Worm (Caenorhabditis elegans) whole organism, L3 larva: ENCODE data around the gene ast-1.
A peak's percentile ranks its signal among the peaks of the same experiment; 100 is the strongest.

Experiments
- R02D3.7 ChIP-seq: fragments of 150-350 bp; optimal IDR thresholded peaks from 2 replicates; lab custom pipeline; 2014; ENCODE audit warnings: missing biosample characterization, missing genetic modification characterization
- ceh-16 ChIP-seq: sonication (generic microtip); optimal IDR thresholded peaks from 2 replicates; lab custom pipeline; 2017; ENCODE audit warnings: missing biosample characterization, missing genetic modification characterization
- ceh-28 ChIP-seq: fragments of 150-350 bp; optimal IDR thresholded peaks from 2 replicates; lab custom pipeline; 2014; ENCODE audit warnings: missing biosample characterization, missing genetic modification reagents, missing genetic modification characterization
- ceh-82 ChIP-seq: fragments of 150-350 bp; optimal IDR thresholded peaks from 2 replicates; lab custom pipeline; 2014; ENCODE audit warnings: missing biosample characterization, missing genetic modification characterization
- ceh-9 ChIP-seq: sonication (generic microtip); optimal IDR thresholded peaks from 2 replicates; lab custom pipeline; 2018; ENCODE audit warnings: missing biosample characterization, missing genetic modification characterization
- daf-12 ChIP-seq: fragments of 150-350 bp; optimal IDR thresholded peaks from 2 replicates; lab custom pipeline; 2014; ENCODE audit warnings: missing biosample characterization, missing genetic modification reagents, missing genetic modification characterization
- egl-27 ChIP-seq: sonication (generic microtip); optimal IDR thresholded peaks from 4 replicates; lab custom pipeline; 2017; ENCODE audit warnings: missing biosample characterization, missing genetic modification reagents, missing genetic modification characterization
- elt-1 ChIP-seq: fragments of 150-350 bp; optimal IDR thresholded peaks from 2 replicates; lab custom pipeline; 2014; ENCODE audit warnings: missing biosample characterization, missing genetic modification characterization
- elt-2 ChIP-seq: sonication (generic microtip); optimal IDR thresholded peaks from 2 replicates; lab custom pipeline; 2016; ENCODE audit warnings: missing genetic modification reagents, mild to moderate bottlenecking, missing genetic modification characterization, missing compliant biosample characterization
- eor-1 ChIP-seq, 2 experiments: fragments of 150-350 bp; optimal IDR thresholded peaks; 2 replicates each; lab custom pipeline; 2014 to 2018; ENCODE audit warnings: missing biosample characterization in 2 of 2, missing genetic modification characterization in 2 of 2
- fkh-10 ChIP-seq: sonication (generic microtip); optimal IDR thresholded peaks from 2 replicates; lab custom pipeline; 2017; ENCODE audit warnings: missing biosample characterization, missing genetic modification reagents, missing genetic modification characterization
- fkh-2 ChIP-seq: fragments of 150-350 bp; optimal IDR thresholded peaks from 2 replicates; lab custom pipeline; 2014; ENCODE audit warnings: missing biosample characterization, missing genetic modification reagents, missing genetic modification characterization
- fos-1 ChIP-seq: fragments of 150-350 bp; optimal IDR thresholded peaks from 2 replicates; lab custom pipeline; 2014; ENCODE audit warnings: missing biosample characterization, missing genetic modification characterization
- hmg-11 ChIP-seq: sonication (generic microtip); optimal IDR thresholded peaks from 2 replicates; lab custom pipeline; 2016; ENCODE audit warnings: missing genetic modification characterization, missing compliant biosample characterization
- lin-15B ChIP-seq: fragments of 150-350 bp; optimal IDR thresholded peaks from 2 replicates; lab custom pipeline; 2014; ENCODE audit warnings: missing biosample characterization, missing genetic modification characterization
- lin-39 ChIP-seq: fragments of 150-350 bp; optimal IDR thresholded peaks from 2 replicates; lab custom pipeline; 2018; ENCODE audit warnings: missing biosample characterization, missing genetic modification reagents, missing genetic modification characterization
- lsy-12 ChIP-seq: sonication (generic microtip); optimal IDR thresholded peaks from 2 replicates; lab custom pipeline; 2016; ENCODE audit warnings: mild to moderate bottlenecking, missing genetic modification characterization, missing compliant biosample characterization
- nhr-11 ChIP-seq: fragments of 150-350 bp; optimal IDR thresholded peaks from 2 replicates; lab custom pipeline; 2014; ENCODE audit warnings: missing biosample characterization, missing genetic modification characterization
- nhr-12 ChIP-seq: fragments of 150-350 bp; optimal IDR thresholded peaks from 2 replicates; lab custom pipeline; 2014; ENCODE audit warnings: missing biosample characterization, missing genetic modification characterization
- nhr-25 ChIP-seq: sonication (generic microtip); optimal IDR thresholded peaks from 2 replicates; lab custom pipeline; 2017; ENCODE audit warnings: missing biosample characterization, missing genetic modification characterization
- nhr-43 ChIP-seq: sonication (generic microtip); optimal IDR thresholded peaks from 2 replicates; lab custom pipeline; 2016; ENCODE audit warnings: mild to moderate bottlenecking, missing genetic modification characterization, missing compliant biosample characterization; ENCODE audit not compliant: poor library complexity, severe bottlenecking
- nhr-76 ChIP-seq: fragments of 150-350 bp; sonication (generic microtip); optimal IDR thresholded peaks from 5 replicates; lab custom pipeline; 2014; ENCODE audit warnings: missing biosample characterization, missing genetic modification characterization
- nhr-77 ChIP-seq: fragments of 150-350 bp; optimal IDR thresholded peaks from 2 replicates; lab custom pipeline; 2014; ENCODE audit warnings: missing biosample characterization, missing genetic modification characterization
- pha-4 ChIP-seq: fragments of 150-350 bp; optimal IDR thresholded peaks from 2 replicates; lab custom pipeline; 2014; ENCODE audit warnings: missing biosample characterization, missing genetic modification reagents, missing genetic modification characterization
- sea-2 ChIP-seq: fragments of 150-350 bp; sonication (generic microtip); optimal IDR thresholded peaks from 4 replicates; lab custom pipeline; 2014; ENCODE audit warnings: missing biosample characterization, missing genetic modification reagents, missing genetic modification characterization
- skn-1 ChIP-seq: fragments of 150-350 bp; optimal IDR thresholded peaks from 2 replicates; lab custom pipeline; 2014; ENCODE audit warnings: missing biosample characterization, missing genetic modification characterization
- snpc-4 ChIP-seq: fragments of 150-350 bp; optimal IDR thresholded peaks from 2 replicates; lab custom pipeline; 2014; ENCODE audit warnings: missing biosample characterization, missing genetic modification characterization
- tbx-2 ChIP-seq: sonication (generic microtip); optimal IDR thresholded peaks from 2 replicates; lab custom pipeline; 2016; ENCODE audit warnings: mild to moderate bottlenecking, missing genetic modification characterization, missing compliant biosample characterization
- unc-39 ChIP-seq: sonication (generic microtip); optimal IDR thresholded peaks from 4 replicates; lab custom pipeline; 2017; ENCODE audit warnings: missing biosample characterization, missing genetic modification characterization
- unc-62 ChIP-seq: fragments of 150-350 bp; sonication (generic microtip); optimal IDR thresholded peaks from 4 replicates; lab custom pipeline; 2014; ENCODE audit warnings: missing biosample characterization, missing genetic modification reagents, missing genetic modification characterization
- ztf-11 ChIP-seq: fragments of 150-350 bp; optimal IDR thresholded peaks from 2 replicates; lab custom pipeline; 2014; ENCODE audit warnings: missing biosample characterization, missing genetic modification characterization
- ztf-4 ChIP-seq: fragments of 150-350 bp; optimal IDR thresholded peaks from 2 replicates; lab custom pipeline; 2014; ENCODE audit warnings: missing biosample characterization, missing genetic modification characterization

The ast-1 gene

ce11 chrII:4125239-4125638 lies 9.9 kb downstream of the ast-1 start:
- no peak for TF ChIP-seq egl-27 (tag; lab: Kevin White, UChicago)
- no peak for TF ChIP-seq skn-1
- no peak for TF ChIP-seq pha-4 (tag; lab: Kevin White, UChicago)

ce11 chrII:4122899-4123298 lies 12.3 kb downstream of the ast-1 start:
- no peak for TF ChIP-seq elt-2 (tag; lab: Kevin White, UChicago)
- TF ChIP-seq nhr-77 (tag; lab: Kevin White, UChicago), result no peak
- TF ChIP-seq unc-39 (tag; lab: Kevin White, UChicago), result no peak
- TF ChIP-seq ztf-4 (tag; lab: Kevin White, UChicago), result no peak
- no peak for TF ChIP-seq nhr-76
- no peak for TF ChIP-seq snpc-4 (tag; lab: Kevin White, UChicago)
- no peak for TF ChIP-seq egl-27 (tag; lab: Kevin White, UChicago)
- TF ChIP-seq ceh-9, result no peak
- TF ChIP-seq unc-62 (GFP tag; lab: Kevin White, UChicago), result no peak
- TF ChIP-seq nhr-25, result no peak

ce11 chrII:4118508-4118907 lies 16.7 kb downstream of the ast-1 start:
- TF ChIP-seq ceh-82, result no peak
- no peak for TF ChIP-seq nhr-43 (tag; lab: Kevin White, UChicago)
- no peak for TF ChIP-seq unc-62 (GFP tag; lab: Kevin White, UChicago)
- TF ChIP-seq nhr-11, result no peak
- TF ChIP-seq pha-4 (tag; lab: Kevin White, UChicago), result no peak
- no peak for TF ChIP-seq lin-39 (tag; lab: Kevin White, UChicago)
- TF ChIP-seq lin-15B (tag; lab: Kevin White, UChicago), result no peak
- TF ChIP-seq egl-27 (tag; lab: Kevin White, UChicago), result no peak
- TF ChIP-seq ceh-28 (tag; lab: Kevin White, UChicago), result no peak
- no peak for TF ChIP-seq sea-2 (GFP tag; lab: Kevin White, UChicago)
- no peak for TF ChIP-seq tbx-2 (tag; lab: Kevin White, UChicago)

- TF ChIP-seq lin-39 (tag; lab: Kevin White, UChicago), result no peak
- no peak for TF ChIP-seq fkh-10
- TF ChIP-seq snpc-4 (tag; lab: Kevin White, UChicago), result no peak
- no peak for TF ChIP-seq pha-4 (tag; lab: Kevin White, UChicago)
- TF ChIP-seq elt-1 (tag; lab: Kevin White, UChicago), result no peak
- no peak for TF ChIP-seq daf-12 (tag; lab: Kevin White, UChicago)
- no peak for TF ChIP-seq lsy-12 (tag; lab: Kevin White, UChicago)
- TF ChIP-seq tbx-2 (tag; lab: Kevin White, UChicago), result no peak
Measured at ce11 chrII:4107196-4107595, 28.0 kb downstream of the ast-1 start.

- no peak for TF ChIP-seq R02D3.7
- no peak for TF ChIP-seq ceh-16 (tag; lab: Kevin White, UChicago)
- TF ChIP-seq fkh-10, result no peak
- TF ChIP-seq hmg-11, result no peak
- TF ChIP-seq fkh-2 (tag; lab: Kevin White, UChicago), result no peak
- no peak for TF ChIP-seq fos-1
- no peak for TF ChIP-seq lsy-12 (tag; lab: Kevin White, UChicago)
- peak; percentile 26 for TF ChIP-seq nhr-25
Measured at ce11 chrII:4102723-4103122, 32.4 kb downstream of the ast-1 start.

ce11 chrII:4100485-4100884 lies 34.7 kb downstream of the ast-1 start, which contains the start of gene rhgf-2:
Gene rhgf-2 (plus strand): TSS chrII:4100785.
- TF ChIP-seq lin-39 (tag; lab: Kevin White, UChicago) (no peak), fkh-10 (no peak), skn-1 (no peak), ztf-11 (tag; lab: Kevin White, UChicago) (no peak), eor-1 (tag; optimal IDR thresholded peaks at IDR 0.05; lab: Kevin White, UChicago) (no peak), nhr-11 (no peak), ceh-9 (no peak), nhr-12 (no peak)
- TF ChIP-seq, all 47 proteins: peak for 0
